Fruit fly (Drosophila melanogaster) whole organism, embryonic: ENCODE results near the gene UQCR-C2.
A peak's percentile ranks its signal among the peaks of the same experiment; 100 is the strongest.

Experiments
- ATbp ChIP-seq: fragments of 200-800 bp; sonication (Bioruptor generic); optimal IDR thresholded peaks from 2 replicates; lab custom pipeline; 2017; ENCODE audit warnings: missing biosample characterization, mild to moderate bottlenecking, missing genetic modification characterization, missing genetic modification reagents
- Asciz ChIP-seq: fragments of 200-800 bp; sonication (Bioruptor generic); optimal IDR thresholded peaks from 2 replicates; lab custom pipeline; 2017; ENCODE audit warnings: missing biosample characterization, mild to moderate bottlenecking, missing genetic modification characterization, missing genetic modification reagents
- CG10366 ChIP-seq: fragments of 200-800 bp; sonication (Bioruptor generic); IDR thresholded peaks from 2 replicates; pipeline ENCODE4 v1.3.6; 2022; ENCODE audit warnings: missing biosample characterization, missing genetic modification characterization
- CG16813 ChIP-seq: fragments of 200-800 bp; sonication (Bioruptor generic); IDR thresholded peaks from 3 replicates; pipeline ENCODE4 v1.3.6; 2022; ENCODE audit warnings: missing biosample characterization, missing genetic modification characterization; ENCODE audit not compliant: partially characterized antibody
- CG1792 ChIP-seq: fragments of 200-800 bp; sonication (Bioruptor generic); optimal IDR thresholded peaks from 2 replicates; lab custom pipeline; 2016; ENCODE audit warnings: missing biosample characterization, missing genetic modification characterization
- CG18262 ChIP-seq: fragments of 200-800 bp; optimal IDR thresholded peaks from 3 replicates; lab custom pipeline; 2019; ENCODE audit warnings: missing biosample characterization, mild to moderate bottlenecking, missing genetic modification characterization, moderate library complexity
- CG2678 ChIP-seq: fragments of 200-800 bp; sonication (Bioruptor generic); optimal IDR thresholded peaks from 3 replicates; lab custom pipeline; 2019; ENCODE audit warnings: missing biosample characterization, mild to moderate bottlenecking, missing genetic modification characterization, moderate library complexity
- CG30020 ChIP-seq: fragments of 200-800 bp; optimal IDR thresholded peaks from 2 replicates; lab custom pipeline; 2019; ENCODE audit warnings: missing biosample characterization, mild to moderate bottlenecking, missing genetic modification characterization, moderate library complexity
- CG31224 ChIP-seq: fragments of 200-800 bp; sonication (Bioruptor generic); IDR thresholded peaks from 2 replicates; pipeline ENCODE4 v1.3.6; 2022; ENCODE audit warnings: missing biosample characterization, missing genetic modification characterization
- CG31388 ChIP-seq: fragments of 200-800 bp; sonication (Bioruptor generic); optimal IDR thresholded peaks from 2 replicates; lab custom pipeline; 2016; ENCODE audit warnings: missing biosample characterization, missing genetic modification characterization
- CG32532 ChIP-seq: fragments of 200-800 bp; sonication (Bioruptor generic); IDR thresholded peaks from 2 replicates; pipeline ENCODE4 v1.3.6; 2022; ENCODE audit warnings: missing biosample characterization, missing genetic modification characterization
- CG33213 ChIP-seq: fragments of 200-800 bp; sonication (Bioruptor generic); optimal IDR thresholded peaks from 3 replicates; lab custom pipeline; 2016; ENCODE audit warnings: missing biosample characterization, missing genetic modification characterization
- CG34376 ChIP-seq: fragments of 200-800 bp; sonication (Bioruptor generic); optimal IDR thresholded peaks from 2 replicates; lab custom pipeline; 2018; ENCODE audit warnings: missing biosample characterization, mild to moderate bottlenecking, missing genetic modification characterization
- CG3838 ChIP-seq: fragments of 200-800 bp; sonication (Bioruptor generic); optimal IDR thresholded peaks from 3 replicates; lab custom pipeline; 2016; ENCODE audit warnings: missing biosample characterization, missing genetic modification characterization
- CG4617 ChIP-seq: fragments of 200-800 bp; sonication (Bioruptor generic); optimal IDR thresholded peaks from 3 replicates; lab custom pipeline; 2016; ENCODE audit warnings: missing biosample characterization, missing genetic modification characterization, borderline replicate concordance
- CG6854 ChIP-seq: fragments of 200-800 bp; sonication (Bioruptor generic); optimal IDR thresholded peaks from 3 replicates; lab custom pipeline; 2017; ENCODE audit warnings: missing biosample characterization, mild to moderate bottlenecking, missing genetic modification characterization
- CG7745 ChIP-seq: fragments of 200-800 bp; sonication (Bioruptor generic); optimal IDR thresholded peaks from 2 replicates; lab custom pipeline; 2018; ENCODE audit warnings: missing biosample characterization, mild to moderate bottlenecking, missing genetic modification characterization, moderate library complexity
- CG8359 ChIP-seq: fragments of 200-800 bp; sonication (Bioruptor generic); optimal IDR thresholded peaks from 2 replicates; lab custom pipeline; 2017; ENCODE audit warnings: missing biosample characterization, mild to moderate bottlenecking, missing genetic modification characterization, borderline replicate concordance
- CHES-1-like ChIP-seq: fragments of 200-800 bp; sonication (Bioruptor generic); optimal IDR thresholded peaks from 2 replicates; lab custom pipeline; 2016; ENCODE audit warnings: missing biosample characterization, missing genetic modification characterization
- Chrac-16 ChIP-seq: fragments of 200-800 bp; sonication (Bioruptor generic); optimal IDR thresholded peaks from 3 replicates; lab custom pipeline; 2016; ENCODE audit warnings: missing biosample characterization, missing genetic modification characterization
- D ChIP-seq, 2 experiments: fragments of 200-800 bp in 1 of 2; fragments of >200 bp in 1 of 2; sonication (Bioruptor generic) in 1 of 2; optimal IDR thresholded peaks; 2 replicates in 1 of 2; 3 replicates in 1 of 2; lab custom pipeline; 2017; ENCODE audit warnings: mild to moderate bottlenecking in 1 of 2, missing biosample characterization in 1 of 2, missing genetic modification characterization in 1 of 2, missing genetic modification reagents in 1 of 2
- Deaf1 ChIP-seq: fragments of 200-800 bp; optimal IDR thresholded peaks from 3 replicates; lab custom pipeline; 2019; ENCODE audit warnings: missing biosample characterization, mild to moderate bottlenecking, missing genetic modification characterization, moderate library complexity
- Dref ChIP-seq: fragments of 200-800 bp; sonication (Bioruptor generic); IDR thresholded peaks from 2 replicates; pipeline ENCODE4 v1.3.6; 2022; ENCODE audit warnings: missing biosample characterization, missing genetic modification characterization
- HLH54F ChIP-seq: fragments of 200-800 bp; sonication (Bioruptor generic); optimal IDR thresholded peaks from 3 replicates; lab custom pipeline; 2016; ENCODE audit warnings: missing biosample characterization, missing genetic modification characterization
- HmgD ChIP-seq: fragments of 200-800 bp; sonication (Bioruptor generic); optimal IDR thresholded peaks from 3 replicates; lab custom pipeline; 2016; ENCODE audit warnings: missing biosample characterization, missing genetic modification characterization
- Hr51 ChIP-seq, 2 experiments: fragments of 200-800 bp; sonication (Bioruptor generic); optimal IDR thresholded peaks; 2 replicates in 1 of 2; 3 replicates in 1 of 2; lab custom pipeline; 2016 to 2018; ENCODE audit warnings: missing biosample characterization in 2 of 2, missing genetic modification characterization in 2 of 2, mild to moderate bottlenecking in 1 of 2, moderate library complexity in 1 of 2
- MESR4 ChIP-seq: fragments of 200-800 bp; sonication (Bioruptor generic); optimal IDR thresholded peaks from 2 replicates; lab custom pipeline; 2018; ENCODE audit warnings: missing biosample characterization, mild to moderate bottlenecking, missing genetic modification characterization, moderate library complexity
- Poxn ChIP-seq: fragments of 200-800 bp; sonication (Bioruptor generic); IDR thresholded peaks from 2 replicates; pipeline ENCODE4 v1.3.6; 2022; ENCODE audit warnings: missing biosample characterization, missing genetic modification characterization
- ase ChIP-seq: fragments of 200-800 bp; sonication (Bioruptor generic); IDR thresholded peaks from 3 replicates; pipeline ENCODE4 v1.3.6; 2022; ENCODE audit warnings: missing biosample characterization, missing genetic modification characterization
- btn ChIP-seq: fragments of 200-800 bp; sonication (Bioruptor generic); optimal IDR thresholded peaks from 2 replicates; lab custom pipeline; 2016; ENCODE audit warnings: missing biosample characterization, missing genetic modification characterization
- crol ChIP-seq: fragments of 200-800 bp; sonication (Bioruptor generic); IDR thresholded peaks from 2 replicates; pipeline ENCODE4 v1.3.6; 2022; ENCODE audit warnings: missing biosample characterization, missing genetic modification characterization
- da ChIP-seq: fragments of 200-800 bp; sonication (Bioruptor generic); optimal IDR thresholded peaks from 2 replicates; lab custom pipeline; 2016; ENCODE audit warnings: missing biosample characterization, missing genetic modification characterization
- emc ChIP-seq: fragments of 200-800 bp; sonication (Bioruptor generic); optimal IDR thresholded peaks from 2 replicates; lab custom pipeline; 2016; ENCODE audit warnings: missing biosample characterization, missing genetic modification characterization
- fd96Cb ChIP-seq: fragments of 200-800 bp; sonication (Bioruptor generic); optimal IDR thresholded peaks from 2 replicates; lab custom pipeline; 2018; ENCODE audit warnings: missing biosample characterization, mild to moderate bottlenecking, missing genetic modification characterization, moderate library complexity
- ind ChIP-seq: fragments of 200-800 bp; sonication (Bioruptor generic); optimal IDR thresholded peaks from 3 replicates; lab custom pipeline; 2016; ENCODE audit warnings: missing biosample characterization, missing genetic modification characterization
- jigr1 ChIP-seq: fragments of 200-800 bp; sonication (Bioruptor generic); IDR thresholded peaks from 3 replicates; pipeline ENCODE4 v1.3.6; 2022; ENCODE audit warnings: missing biosample characterization, missing genetic modification characterization
- jumu ChIP-seq: fragments of 200-800 bp; sonication (Bioruptor generic); optimal IDR thresholded peaks from 3 replicates; lab custom pipeline; 2016; ENCODE audit warnings: missing biosample characterization, missing genetic modification characterization
- luna ChIP-seq: fragments of 200-800 bp; sonication (Bioruptor generic); optimal IDR thresholded peaks from 2 replicates; lab custom pipeline; 2016; ENCODE audit warnings: missing biosample characterization, missing genetic modification characterization
- pan ChIP-seq, 4 experiments: fragments of >200 bp in 3 of 4; fragments of 200-800 bp in 1 of 4; sonication (Bioruptor generic) in 1 of 4; optimal IDR thresholded peaks in 3 of 4; IDR thresholded peaks in 1 of 4; 2 replicates each; pipeline versions ENCODE4 v1.3.6 to Lab custom; 2017 to 2022; ENCODE audit warnings: missing biosample characterization in 2 of 4, missing genetic modification characterization in 2 of 4, mixed read lengths in 1 of 4
- phol ChIP-seq: fragments of 200-800 bp; sonication (Bioruptor generic); optimal IDR thresholded peaks from 3 replicates; lab custom pipeline; 2018; ENCODE audit warnings: missing biosample characterization, mild to moderate bottlenecking, missing genetic modification characterization, moderate library complexity
- pita ChIP-seq: fragments of 200-800 bp; sonication (Bioruptor generic); optimal IDR thresholded peaks from 2 replicates; lab custom pipeline; 2017; ENCODE audit warnings: missing biosample characterization, mild to moderate bottlenecking, missing genetic modification characterization
- pzg ChIP-seq: fragments of 200-800 bp; sonication (Bioruptor generic); optimal IDR thresholded peaks from 3 replicates; lab custom pipeline; 2018; ENCODE audit warnings: missing biosample characterization, mild to moderate bottlenecking, missing genetic modification characterization, moderate library complexity
- shn ChIP-seq: fragments of 200-800 bp; sonication (Bioruptor generic); optimal IDR thresholded peaks from 3 replicates; lab custom pipeline; 2016; ENCODE audit warnings: missing biosample characterization, missing genetic modification characterization
- slp2 ChIP-seq: fragments of 200-800 bp; sonication (Bioruptor generic); optimal IDR thresholded peaks from 2 replicates; lab custom pipeline; 2016; ENCODE audit warnings: missing biosample characterization, missing genetic modification characterization
- sug ChIP-seq: fragments of 200-800 bp; optimal IDR thresholded peaks from 2 replicates; lab custom pipeline; 2019; ENCODE audit warnings: missing biosample characterization, mild to moderate bottlenecking, missing genetic modification characterization, moderate library complexity
- toy ChIP-seq: fragments of 200-800 bp; sonication (Bioruptor generic); IDR thresholded peaks from 2 replicates; pipeline ENCODE4 v1.3.6; 2022; ENCODE audit warnings: missing biosample characterization, missing genetic modification characterization
- unc-4 ChIP-seq: fragments of 200-800 bp; sonication (Bioruptor generic); IDR thresholded peaks from 2 replicates; pipeline ENCODE4 v1.3.6; 2022; ENCODE audit warnings: missing biosample characterization, missing genetic modification characterization; ENCODE audit not compliant: partially characterized antibody
- wek ChIP-seq: fragments of 200-800 bp; sonication (Bioruptor generic); optimal IDR thresholded peaks from 3 replicates; lab custom pipeline; 2018; ENCODE audit warnings: missing biosample characterization, mild to moderate bottlenecking, missing genetic modification characterization, moderate library complexity

The UQCR-C2 gene

DNA sequence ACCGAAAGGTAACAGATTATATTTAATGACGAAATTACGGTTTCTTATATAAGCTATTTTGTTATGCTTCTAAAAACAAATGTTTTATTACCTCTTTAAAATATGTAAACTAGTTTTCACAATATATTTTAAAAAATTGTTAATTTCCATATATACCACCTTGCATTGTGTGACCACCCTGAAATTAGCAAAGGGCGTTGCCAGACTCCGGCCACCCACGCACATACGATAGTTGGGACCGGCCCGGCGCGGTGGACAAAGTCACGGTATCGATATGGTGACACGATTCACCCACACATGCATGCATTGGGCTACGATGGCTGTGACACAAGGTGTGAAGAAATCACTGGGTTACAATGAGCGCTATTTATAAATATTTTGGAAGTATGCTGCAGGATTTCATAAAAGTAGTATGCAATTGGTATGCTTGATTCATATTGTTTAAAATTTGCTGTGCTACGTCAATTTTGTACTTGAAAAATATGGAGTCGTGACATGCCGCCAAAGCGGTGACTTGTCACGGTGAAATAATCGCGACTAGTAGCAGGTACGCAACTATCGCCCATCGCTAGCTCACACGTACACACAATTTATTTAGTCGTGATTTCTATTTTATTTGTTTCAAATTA lies 4.2 kb downstream of the UQCR-C2 start (continued):
- TF ChIP-seq ind (GFP tag; lab: Kevin White, UChicago), result peak; percentile 41
- no peak for TF ChIP-seq Deaf1 (tag; lab: Kevin White, UChicago)
- TF ChIP-seq CG31224 (GFP tag; lab: Robert Waterston, UW), result peak; percentile 54
- peak; percentile 70 for TF ChIP-seq CG30020 (tag; lab: Kevin White, UChicago)
- TF ChIP-seq CG4617 (GFP tag; lab: Kevin White, UChicago), result peak; percentile 88
- peak; percentile 95 for TF ChIP-seq unc-4
- peak; percentile 84 for TF ChIP-seq sug (tag; lab: Kevin White, UChicago)
- TF ChIP-seq pzg (GFP tag; lab: Kevin White, UChicago), result peak; percentile 92
- TF ChIP-seq Dref (GFP tag; lab: Robert Waterston, UW), result peak; percentile 52
- peak; percentile 44 for TF ChIP-seq emc (GFP tag; lab: Kevin White, UChicago)
- TF ChIP-seq CG33213, result peak; percentile 60
- no peak for TF ChIP-seq CG8359
- TF ChIP-seq Poxn (GFP tag; lab: Robert Waterston, UW), result peak; percentile 32; the same call in 1 of the 2 replicates
- TF ChIP-seq CG18262 (tag; lab: Kevin White, UChicago), result peak; percentile 62
- peak; percentile 50 for TF ChIP-seq CG1792 (GFP tag; lab: Kevin White, UChicago)
- TF ChIP-seq phol (tag; lab: Kevin White, UChicago), result peak; percentile 76
- no peak for TF ChIP-seq CG6854 (GFP tag; lab: Kevin White, UChicago)
- no peak for TF ChIP-seq jigr1 (GFP tag; lab: Robert Waterston, UW)
- TF ChIP-seq CG2678 (tag; lab: Kevin White, UChicago), result peak; percentile 70
- TF ChIP-seq CG3838, result no peak
- peak; percentile 24 for TF ChIP-seq slp2 (GFP tag; lab: Kevin White, UChicago)
- no peak for TF ChIP-seq Asciz
- peak; percentile 55 to 63 for TF ChIP-seq Hr51 (GFP tag; optimal IDR thresholded peaks at IDR 0.05; lab: Kevin White, UChicago)
- peak; percentile 75 for TF ChIP-seq jumu (GFP tag; lab: Kevin White, UChicago)
- TF ChIP-seq btn, result peak; percentile 5
- TF ChIP-seq da, result peak; percentile 10
- no peak for TF ChIP-seq luna (GFP tag; lab: Kevin White, UChicago)
- no peak for TF ChIP-seq wek (GFP tag; lab: Kevin White, UChicago)
- TF ChIP-seq D (optimal IDR thresholded peaks at IDR 0.05; lab: Kevin White, UChicago), result peak; percentile 98
- TF ChIP-seq D (GFP tag; optimal IDR thresholded peaks at IDR 0.05; lab: Kevin White, UChicago), result peak; percentile 16
- TF ChIP-seq pita (GFP tag; lab: Kevin White, UChicago), result no peak
- peak; percentile 63 for TF ChIP-seq shn (GFP tag; lab: Kevin White, UChicago)
- TF ChIP-seq CG10366 (GFP tag; lab: Robert Waterston, UW), result peak; percentile 55
- no peak for TF ChIP-seq crol (GFP tag; lab: Robert Waterston, UW)
- peak; percentile 96 for TF ChIP-seq CG16813 (GFP tag; lab: Robert Waterston, UW)
- TF ChIP-seq Chrac-16 (GFP tag; lab: Kevin White, UChicago), result peak; percentile 56
- TF ChIP-seq fd96Cb (tag; lab: Kevin White, UChicago), result peak; percentile 22
- TF ChIP-seq CG31388, result no peak
- TF ChIP-seq ATbp (GFP tag; lab: Kevin White, UChicago), result no peak
- TF ChIP-seq MESR4 (GFP tag; lab: Kevin White, UChicago), result no peak
- TF ChIP-seq toy, result peak; percentile 34; the same call in 1 of the 2 replicates
- TF ChIP-seq CG32532 (GFP tag; lab: Robert Waterston, UW), result peak; percentile 80
- peak; percentile 78 for TF ChIP-seq CHES-1-like
- peak; percentile 67 for TF ChIP-seq HLH54F (GFP tag; lab: Kevin White, UChicago)
- 0 out of 3 replicates have a peak, but pooled peaks have one; percentile 51 for TF ChIP-seq ase
- TF ChIP-seq HmgD, result peak; percentile 89
- TF ChIP-seq CG34376 (GFP tag; lab: Kevin White, UChicago), result peak; percentile 31
- no peak for TF ChIP-seq CG7745 (tag; lab: Kevin White, UChicago)
- TF ChIP-seq pan (optimal IDR thresholded peaks at IDR 0.05; lab: Kevin White, UChicago), result no peak
- peak in 1 of 2 experiments; percentile 76 for TF ChIP-seq pan (GFP tag; optimal IDR thresholded peaks at IDR 0.05 in 1 of 2, IDR thresholded peaks at IDR 0.05 in 1 of 2)
